Fruit fly (Drosophila melanogaster) whole organism: Measurements from ENCODE around the gene CG45690.

ENCODE experiments used
- CG8478 ChIP-seq: fragments of >200 bp; optimal IDR thresholded peaks from 2 replicates; lab custom pipeline; 2018; ENCODE audit warnings: inconsistent platforms
- Dll ChIP-seq: fragments of >200 bp; optimal IDR thresholded peaks from 2 replicates; lab custom pipeline; 2017
- EcR ChIP-seq, 2 experiments: fragments of >200 bp; optimal IDR thresholded peaks; 2 replicates each; lab custom pipeline; 2017; ENCODE audit warnings: missing biosample characterization in 2 of 2, missing genetic modification characterization in 2 of 2, missing genetic modification reagents in 2 of 2
- pan ChIP-seq: fragments of >200 bp; optimal IDR thresholded peaks from 2 replicates; lab custom pipeline; 2017
- psq ChIP-seq: fragments of >200 bp; optimal IDR thresholded peaks from 2 replicates; lab custom pipeline; 2017
- usp ChIP-seq: fragments of >200 bp; optimal IDR thresholded peaks from 2 replicates; lab custom pipeline; 2017; ENCODE audit warnings: missing biosample characterization, missing genetic modification characterization, mixed read lengths

The CG45690 gene

dm6 chr2L:10646726-10647125 lies 11.4 kb upstream of the CG45690 start:
- TF ChIP-seq EcR (GFP tag; optimal IDR thresholded peaks at IDR 0.05; lab: Kevin White, UChicago) (no peak), psq (no peak), usp (no peak), pan (no peak), Dll (lab: Kevin White, UChicago) (no peak), CG8478 (no peak)

DNA sequence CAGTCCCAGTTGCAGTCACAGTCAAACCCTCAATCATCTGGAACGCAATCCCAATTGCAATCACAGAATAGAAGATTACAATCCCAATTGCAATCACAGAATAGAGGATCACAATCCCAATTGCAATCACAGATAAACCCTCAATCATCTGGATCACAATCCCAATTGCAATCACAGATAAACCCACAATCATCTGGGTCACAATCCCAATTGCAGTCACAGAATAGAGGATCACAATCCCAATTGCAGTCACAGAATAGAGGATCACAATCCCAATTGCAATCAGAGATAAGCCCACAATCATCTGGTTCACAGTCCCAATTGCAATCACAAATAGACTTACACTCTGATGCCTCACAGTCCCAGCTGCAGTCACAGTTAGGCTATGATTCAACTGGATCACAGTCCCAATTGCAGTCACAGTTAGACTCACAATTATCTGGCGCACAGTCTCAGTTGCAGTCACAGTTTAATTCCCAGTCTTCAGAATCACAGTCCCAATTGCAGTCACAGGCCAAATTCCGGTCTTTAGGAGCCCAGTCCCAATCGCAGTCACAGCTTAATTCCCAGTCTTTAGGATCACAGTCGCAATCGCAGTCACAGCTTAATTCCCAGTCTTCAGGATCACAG lies 10.2 kb upstream of the CG45690 start:
- TF ChIP-seq Dll (lab: Kevin White, UChicago) = no peak
- no peak for TF ChIP-seq CG8478
- no peak for TF ChIP-seq pan
- no peak for TF ChIP-seq usp
- no peak for TF ChIP-seq EcR (GFP tag; optimal IDR thresholded peaks at IDR 0.05; lab: Kevin White, UChicago)
- no peak for TF ChIP-seq psq

- no peak for TF ChIP-seq EcR (GFP tag; optimal IDR thresholded peaks at IDR 0.05; lab: Kevin White, UChicago)
- no peak for TF ChIP-seq psq
- TF ChIP-seq Dll (lab: Kevin White, UChicago) = no peak
- TF ChIP-seq pan = no peak
- no peak for TF ChIP-seq usp
- no peak for TF ChIP-seq CG8478
Measured at dm6 chr2L:10651313-10651712, 6.8 kb upstream of the CG45690 start, which contains the start of gene dbf. dbf (plus strand) TSS chr2L:10651613.

DNA sequence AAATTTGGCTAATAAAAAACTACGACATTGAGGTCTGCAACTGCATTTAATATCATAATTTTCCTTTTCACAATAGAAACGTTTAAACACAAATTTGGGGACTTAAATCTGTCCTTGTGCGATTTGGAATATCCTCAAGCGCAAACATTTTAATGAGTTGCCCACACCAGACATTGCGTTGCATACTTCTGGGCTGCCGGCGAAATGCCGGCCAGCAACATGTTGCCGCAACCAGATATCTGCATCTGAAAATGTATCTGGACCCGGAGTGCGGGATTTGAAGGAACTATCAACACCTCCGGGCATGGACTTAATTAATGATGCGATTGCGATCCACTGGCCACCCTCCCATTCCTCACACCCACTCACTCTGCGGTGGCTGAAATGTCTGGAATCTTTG lies 3.6 kb upstream of the CG45690 start:
- TF ChIP-seq usp (no peak), pan (no peak), EcR (GFP tag; optimal IDR thresholded peaks at IDR 0.05; lab: Kevin White, UChicago) (no peak), psq (no peak), Dll (lab: Kevin White, UChicago) (no peak), CG8478 (no peak)

- TF ChIP-seq pan = no peak
- TF ChIP-seq usp = no peak
- no peak for TF ChIP-seq Dll (lab: Kevin White, UChicago)
- TF ChIP-seq psq = no peak
- TF ChIP-seq CG8478 = no peak
- TF ChIP-seq EcR (GFP tag; optimal IDR thresholded peaks at IDR 0.05; lab: Kevin White, UChicago) = no peak
Measured at dm6 chr2L:10661490-10662240, 3.6 kb downstream of the CG45690 start, which contains the start of gene CG31871. CG31871 (plus strand) TSS chr2L:10662081.

dm6 chr2L:10665603-10666002 lies 7.5 kb downstream of the CG45690 start:
- TF ChIP-seq CG8478 (no peak), pan (no peak), EcR (GFP tag; optimal IDR thresholded peaks at IDR 0.05; lab: Kevin White, UChicago) (no peak), usp (no peak), psq (no peak), Dll (lab: Kevin White, UChicago) (no peak)

DNA sequence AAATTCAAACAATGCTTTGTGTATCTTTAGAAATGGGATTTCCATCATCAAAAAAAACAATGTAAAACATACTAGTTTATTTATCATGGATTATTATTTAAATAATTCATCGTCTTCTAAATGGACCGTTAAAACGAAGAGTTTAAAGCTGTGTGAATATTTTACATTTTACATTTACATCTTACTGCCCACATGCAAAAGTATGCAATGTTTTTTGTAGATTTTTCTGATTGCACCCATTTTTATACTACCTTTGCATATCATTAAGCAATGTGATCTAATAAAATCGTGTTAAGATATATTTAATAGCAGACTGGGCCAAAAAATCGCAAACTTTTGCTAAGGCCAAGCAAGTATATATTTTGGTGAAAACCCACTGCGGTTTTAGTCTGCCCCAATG lies 13.4 kb downstream of the CG45690 start:
- TF ChIP-seq pan (no peak), EcR (GFP tag; optimal IDR thresholded peaks at IDR 0.05; lab: Kevin White, UChicago) (no peak), usp (no peak), CG8478 (no peak), psq (no peak), Dll (lab: Kevin White, UChicago) (no peak)

dm6 chr2L:10672989-10673388 lies 14.9 kb downstream of the CG45690 start:
- TF ChIP-seq pan (no peak), Dll (lab: Kevin White, UChicago) (no peak), CG8478 (no peak), usp (no peak), EcR (GFP tag; optimal IDR thresholded peaks at IDR 0.05; lab: Kevin White, UChicago) (no peak), psq (no peak)

DNA sequence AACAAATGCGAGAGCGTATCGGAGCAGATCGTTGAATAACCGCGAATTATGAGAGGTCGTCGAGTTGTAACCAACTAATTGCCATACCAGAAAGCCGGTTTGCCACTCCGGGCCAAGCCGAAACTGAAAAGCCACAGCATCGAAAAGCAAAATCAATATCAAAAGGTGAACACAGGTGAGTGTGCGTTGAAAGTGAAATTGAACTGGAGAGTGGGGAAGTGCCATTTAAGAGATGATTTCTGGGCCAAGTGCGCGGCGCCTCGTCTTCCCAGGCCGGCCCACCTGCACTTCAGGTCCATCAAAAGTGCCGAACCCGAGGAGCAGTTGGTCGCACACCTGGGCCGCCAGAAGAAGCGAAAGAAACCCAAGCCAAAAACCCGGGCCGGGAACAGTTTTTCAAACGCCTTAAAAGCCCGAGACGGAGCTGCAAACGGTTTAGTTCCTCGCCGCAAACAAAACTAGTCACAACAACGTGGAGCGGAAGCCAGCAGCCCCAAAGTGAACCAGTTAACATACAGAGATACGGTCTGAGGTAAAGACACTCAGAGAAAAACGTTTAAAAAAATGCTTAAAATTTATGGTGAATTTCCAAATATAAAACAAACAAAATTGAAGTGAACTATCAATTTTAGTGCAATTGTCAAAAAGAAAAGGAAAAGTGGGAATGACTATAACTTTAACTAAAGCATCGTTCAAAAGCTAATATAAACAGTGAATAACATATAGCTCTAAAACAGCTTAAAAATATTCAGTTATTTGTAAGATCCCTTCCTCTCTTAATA lies 19.0 kb downstream of the CG45690 start, which contains the start of gene CG17104:
TSS of gene CG17104 (plus strand) at position 266 of the 782 bp plus-strand sequence.
- TF ChIP-seq EcR (GFP tag; optimal IDR thresholded peaks at IDR 0.05; lab: Kevin White, UChicago) = no peak
- TF ChIP-seq psq = no peak
- no peak for TF ChIP-seq pan
- no peak for TF ChIP-seq Dll (lab: Kevin White, UChicago)
- no peak for TF ChIP-seq usp

dm6 chr2L:10677715-10678088 lies 19.6 kb downstream of the CG45690 start:
- TF ChIP-seq Dll (lab: Kevin White, UChicago) (no peak), CG8478 (no peak), usp (no peak), EcR (GFP tag; optimal IDR thresholded peaks at IDR 0.05; lab: Kevin White, UChicago) (no peak)

dm6 chr2L:10679568-10679967 lies 21.5 kb downstream of the CG45690 start:
- no peak for TF ChIP-seq Dll (lab: Kevin White, UChicago)
- no peak for TF ChIP-seq EcR (GFP tag; optimal IDR thresholded peaks at IDR 0.05; lab: Kevin White, UChicago)
- TF ChIP-seq usp = no peak
- TF ChIP-seq CG8478 = no peak
- no peak for TF ChIP-seq pan

DNA sequence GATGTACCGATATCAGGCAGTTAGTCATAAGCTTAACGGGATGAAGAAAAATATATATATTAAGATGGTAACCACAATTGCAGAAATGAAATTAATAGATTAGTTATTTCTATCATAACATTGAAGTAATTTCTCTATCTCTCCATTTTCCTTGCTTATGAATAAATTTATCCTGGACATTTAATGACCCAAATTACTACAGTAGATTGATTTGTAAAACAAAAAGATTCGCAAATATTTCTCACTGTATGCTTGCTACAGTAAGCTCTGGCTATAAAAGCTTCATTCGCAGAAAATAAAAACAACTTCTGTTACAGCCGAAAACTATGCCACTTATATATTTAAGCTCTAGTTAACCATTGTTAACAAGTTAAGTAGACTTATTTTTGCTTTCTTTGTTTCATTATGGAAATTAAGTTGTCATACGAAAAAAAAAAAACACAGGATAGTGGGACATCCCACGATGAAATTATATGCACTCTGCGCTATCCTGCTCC lies 22.6 kb downstream of the CG45690 start, which contains the start of gene CG17105:
TSS of gene CG17105 (plus strand) at position 447 of the 497 bp plus-strand sequence.
- no peak for TF ChIP-seq EcR (GFP tag; optimal IDR thresholded peaks at IDR 0.05; lab: Kevin White, UChicago)

- no peak for TF ChIP-seq usp
- TF ChIP-seq EcR (GFP tag; optimal IDR thresholded peaks at IDR 0.05; lab: Kevin White, UChicago) = no peak
- TF ChIP-seq psq = no peak
Measured at dm6 chr2L:10681602-10682001, 23.5 kb downstream of the CG45690 start, which contains the start of gene CG17107. CG17107 (plus strand) TSS chr2L:10681902.
